Fruit fly (Drosophila melanogaster) Kc167 (cell line): Measurements from ENCODE around the gene p-cup.

Experiments
- Myc ChIP-seq: fragments of >200 bp; optimal IDR thresholded peaks from 2 replicates; lab custom pipeline; 2017; ENCODE audit warnings: missing external identifiers
- Sin3A ChIP-seq: fragments of >200 bp; optimal IDR thresholded peaks from 2 replicates; lab custom pipeline; 2018; ENCODE audit warnings: missing external identifiers
- h ChIP-seq: fragments of >200 bp; optimal IDR thresholded peaks from 3 replicates; lab custom pipeline; 2018; ENCODE audit warnings: missing external identifiers
- insv ChIP-seq: fragments of >200 bp; optimal IDR thresholded peaks from 3 replicates; lab custom pipeline; 2018; ENCODE audit warnings: missing external identifiers
- psq ChIP-seq: fragments of >200 bp; optimal IDR thresholded peaks from 2 replicates; lab custom pipeline; 2017; ENCODE audit warnings: missing external identifiers
- ttk ChIP-seq: sonication (Bioruptor generic); optimal IDR thresholded peaks from 2 replicates; lab custom pipeline; 2017; ENCODE audit warnings: missing external identifiers

The p-cup gene

DNA sequence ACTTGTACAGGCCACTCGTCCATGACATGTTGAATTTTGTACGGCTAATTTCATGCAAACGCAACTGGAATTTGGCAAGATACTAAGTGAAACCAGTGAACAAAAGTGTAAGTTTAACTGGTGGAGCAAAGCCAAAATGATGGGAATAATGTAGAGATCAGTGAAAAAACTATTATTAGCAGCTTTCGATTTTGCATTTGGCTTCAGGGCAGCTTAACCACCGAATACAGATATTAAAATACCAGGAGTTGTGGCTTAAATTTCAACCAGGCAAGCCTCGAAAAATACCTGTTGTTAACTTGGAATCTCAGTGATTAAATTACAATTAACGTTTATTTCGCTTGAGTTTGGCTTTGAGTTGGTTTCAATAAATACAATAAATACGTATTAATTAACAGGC is at the start of gene p-cup:
TSS of gene p-cup (minus strand) at position 101 of the 400 bp plus-strand sequence.
- no peak for TF ChIP-seq insv (lab: Kevin White, UChicago)
- TF ChIP-seq h (lab: Kevin White, UChicago), result no peak
- TF ChIP-seq Myc (lab: Kevin White, UChicago), result no peak
- TF ChIP-seq psq (lab: Kevin White, UChicago), result no peak
- no peak for TF ChIP-seq ttk
- no peak for TF ChIP-seq Sin3A (lab: Kevin White, UChicago)

DNA sequence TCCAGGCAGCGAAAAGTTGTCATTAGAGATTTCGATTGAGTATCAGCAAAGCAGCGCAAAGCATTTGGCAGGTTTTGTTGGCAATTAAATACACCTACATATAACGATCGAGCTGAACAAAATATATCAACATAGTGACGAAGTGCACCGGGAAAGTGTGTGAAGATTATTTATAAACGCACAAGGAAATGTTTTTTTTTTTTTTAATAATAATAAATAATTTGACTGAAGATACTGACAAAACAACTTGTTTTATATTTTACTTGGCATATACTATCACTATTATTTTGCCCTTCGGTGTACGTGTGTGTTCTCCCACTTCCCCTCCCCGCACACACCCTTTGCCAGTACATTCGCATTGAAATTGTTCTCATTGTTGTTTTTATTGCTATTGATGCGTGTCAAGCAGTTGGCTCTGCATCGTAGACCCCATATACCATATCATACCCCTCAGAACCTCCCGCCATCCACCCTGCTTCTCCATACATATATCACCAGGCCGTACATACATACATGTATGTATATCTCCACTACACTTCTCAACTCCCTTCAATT is 46.7 kb upstream of the p-cup start:
- TF ChIP-seq insv (lab: Kevin White, UChicago) (no peak), h (lab: Kevin White, UChicago) (no peak), ttk (no peak), Myc (lab: Kevin White, UChicago) (no peak), Sin3A (lab: Kevin White, UChicago) (no peak), psq (lab: Kevin White, UChicago) (no peak)

DNA sequence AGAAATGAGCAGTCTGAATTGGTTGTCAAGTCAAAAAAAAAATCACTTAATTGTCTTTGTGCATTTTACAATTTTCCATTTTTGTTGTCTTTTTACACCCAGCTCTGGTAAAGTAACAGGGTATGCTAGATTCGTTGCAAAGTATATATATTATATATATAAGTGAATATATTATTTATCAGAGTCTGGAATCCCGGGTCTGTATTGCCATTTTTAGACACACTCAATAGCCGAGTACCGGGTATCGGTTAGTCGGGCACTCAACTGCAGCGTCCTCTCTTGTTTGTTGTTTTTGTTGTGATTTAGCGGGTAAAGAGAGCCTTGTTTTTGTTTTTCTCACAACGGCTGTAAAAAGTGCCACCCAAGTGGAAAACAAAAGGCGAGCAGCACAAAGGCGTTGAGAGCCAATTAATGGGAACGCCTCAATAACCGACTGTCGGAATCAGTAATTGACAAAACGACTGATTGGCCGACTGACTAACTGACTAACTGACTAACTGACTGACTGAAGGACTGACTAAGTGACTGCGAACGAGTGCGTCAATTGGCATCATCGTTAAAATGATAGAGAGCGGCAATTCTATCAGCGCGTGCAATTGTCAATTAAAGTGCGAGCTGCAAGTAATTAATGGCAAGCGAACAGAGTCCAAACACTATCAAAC is 45.2 kb upstream of the p-cup start:
- TF ChIP-seq insv (lab: Kevin White, UChicago) (no peak), Myc (lab: Kevin White, UChicago) (no peak), psq (lab: Kevin White, UChicago) (no peak), Sin3A (lab: Kevin White, UChicago) (no peak), ttk (no peak), h (lab: Kevin White, UChicago) (no peak)

DNA sequence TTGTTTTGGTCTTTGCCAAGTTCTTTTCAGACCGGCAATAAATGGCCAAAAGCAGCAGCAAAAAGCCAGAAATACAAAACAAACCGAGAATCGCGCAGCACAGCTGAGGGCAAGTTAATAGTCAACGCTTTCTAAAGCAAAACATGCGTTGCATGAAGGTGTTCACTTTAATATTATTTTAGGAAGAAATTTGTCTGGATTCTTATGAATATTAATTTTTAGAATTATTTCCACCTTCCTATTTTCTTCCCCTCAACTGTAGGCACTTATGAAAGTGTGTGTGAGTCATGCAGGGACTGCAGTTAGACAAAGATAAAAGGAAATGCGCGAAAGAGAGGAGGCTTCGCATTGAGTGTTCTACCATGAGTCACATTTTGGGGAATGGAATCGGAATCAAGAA is 42.6 kb upstream of the p-cup start:
- no peak for TF ChIP-seq psq (lab: Kevin White, UChicago)
- TF ChIP-seq insv (lab: Kevin White, UChicago), result no peak
- TF ChIP-seq Myc (lab: Kevin White, UChicago), result no peak
- TF ChIP-seq h (lab: Kevin White, UChicago), result no peak
- TF ChIP-seq Sin3A (lab: Kevin White, UChicago), result no peak
- no peak for TF ChIP-seq ttk

DNA sequence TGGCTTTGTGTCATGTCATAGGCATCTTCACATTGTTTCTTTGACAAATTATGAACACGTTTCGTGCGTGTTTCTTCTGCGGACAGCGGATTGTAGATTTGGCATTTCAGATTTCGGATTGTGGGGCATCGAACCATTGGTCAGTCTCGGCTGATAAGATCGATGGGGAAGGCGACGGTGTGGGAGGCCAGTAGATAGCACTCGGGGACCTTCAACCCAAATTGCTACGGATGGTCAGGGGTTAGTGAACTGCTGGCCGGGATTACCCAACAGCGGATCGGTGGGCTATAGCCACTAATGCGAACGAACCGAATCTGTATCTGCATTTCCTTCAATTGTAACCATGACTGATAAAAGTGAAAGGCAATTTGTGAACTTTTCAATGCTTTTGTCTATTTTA is 41.9 kb upstream of the p-cup start:
- TF ChIP-seq Sin3A (lab: Kevin White, UChicago) (no peak), insv (lab: Kevin White, UChicago) (no peak), h (lab: Kevin White, UChicago) (no peak), ttk (no peak), psq (lab: Kevin White, UChicago) (no peak), Myc (lab: Kevin White, UChicago) (no peak)

DNA sequence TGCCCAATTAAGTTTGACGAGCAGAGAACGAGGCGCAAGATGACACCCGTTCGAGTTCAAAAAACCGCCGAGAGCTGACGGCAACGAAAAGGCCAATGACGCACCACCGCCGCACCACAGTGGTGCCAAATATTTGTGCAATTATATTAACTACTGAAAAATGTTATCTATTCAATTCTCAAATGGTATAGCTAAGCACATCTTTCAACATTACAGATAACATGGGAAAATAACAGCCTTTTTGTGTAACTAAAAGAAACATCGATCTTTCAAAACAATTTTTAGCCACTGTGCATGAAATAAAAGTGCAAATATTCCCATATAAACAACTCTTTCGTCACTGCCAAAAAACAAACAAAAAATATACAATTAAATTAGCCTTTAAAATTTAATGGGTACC is 41.3 kb upstream of the p-cup start:
- TF ChIP-seq psq (lab: Kevin White, UChicago), result no peak
- TF ChIP-seq Sin3A (lab: Kevin White, UChicago), result no peak
- no peak for TF ChIP-seq Myc (lab: Kevin White, UChicago)
- no peak for TF ChIP-seq ttk
- no peak for TF ChIP-seq h (lab: Kevin White, UChicago)
- no peak for TF ChIP-seq insv (lab: Kevin White, UChicago)

DNA sequence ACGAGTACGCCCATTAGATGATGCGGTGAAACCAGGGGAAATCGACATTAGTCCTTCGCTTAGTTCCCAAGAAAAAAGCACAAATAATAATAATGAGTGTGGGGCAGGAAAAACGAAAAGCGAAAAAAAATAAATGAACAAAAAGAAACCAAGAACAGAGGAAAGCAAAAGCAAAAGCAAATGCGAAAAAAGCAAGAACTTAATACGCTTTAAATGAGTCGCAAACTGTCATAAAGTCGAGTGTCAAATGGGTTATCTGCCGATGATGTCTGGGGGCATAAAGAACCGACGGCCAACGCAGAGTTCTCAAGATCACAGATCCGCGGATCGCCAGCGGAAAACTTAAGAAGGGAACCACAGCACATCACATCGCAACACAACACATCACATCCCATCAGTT is 39.8 kb upstream of the p-cup start:
- TF ChIP-seq ttk (no peak), Sin3A (lab: Kevin White, UChicago) (no peak), psq (lab: Kevin White, UChicago) (no peak), Myc (lab: Kevin White, UChicago) (no peak), insv (lab: Kevin White, UChicago) (no peak), h (lab: Kevin White, UChicago) (no peak)

DNA sequence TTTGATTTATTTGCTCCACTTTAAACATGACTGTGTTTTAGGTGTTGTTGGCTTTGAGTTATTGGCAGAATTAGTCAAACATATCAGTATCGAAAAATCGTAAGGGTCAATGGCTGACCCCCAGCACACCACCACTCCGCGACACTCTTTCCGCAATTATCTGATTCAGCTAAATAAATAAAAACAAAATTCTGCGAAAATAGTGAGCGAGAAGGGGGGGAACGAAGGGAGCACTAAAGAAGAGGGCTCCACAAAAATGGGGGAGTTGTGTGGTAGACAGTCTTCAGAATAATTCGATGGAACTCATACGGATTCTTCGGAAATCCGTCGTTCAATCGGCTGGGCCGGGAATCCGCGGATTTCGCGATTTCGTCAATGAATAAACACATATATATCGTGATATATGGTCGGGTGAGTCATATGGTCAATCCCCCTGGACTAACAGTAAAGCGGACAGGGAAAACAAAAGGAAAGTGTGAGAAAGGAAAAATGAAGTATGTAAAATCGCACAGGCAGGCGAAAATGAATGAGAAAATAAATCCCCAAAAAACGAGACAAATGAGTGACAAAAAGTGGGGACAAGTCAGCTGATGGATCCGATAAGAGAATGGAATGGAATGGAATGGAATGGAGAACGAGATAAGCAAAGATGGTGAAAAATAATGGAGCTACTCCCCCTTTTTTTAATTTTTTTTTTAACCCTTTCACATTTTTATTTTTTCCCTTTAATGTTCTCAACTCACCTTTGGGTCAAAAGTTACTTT is 36.9 kb upstream of the p-cup start:
- TF ChIP-seq insv (lab: Kevin White, UChicago), result no peak
- TF ChIP-seq ttk, result no peak
- TF ChIP-seq Sin3A (lab: Kevin White, UChicago), result no peak
- TF ChIP-seq h (lab: Kevin White, UChicago), result no peak
- TF ChIP-seq psq (lab: Kevin White, UChicago), result no peak
- no peak for TF ChIP-seq Myc (lab: Kevin White, UChicago)

DNA sequence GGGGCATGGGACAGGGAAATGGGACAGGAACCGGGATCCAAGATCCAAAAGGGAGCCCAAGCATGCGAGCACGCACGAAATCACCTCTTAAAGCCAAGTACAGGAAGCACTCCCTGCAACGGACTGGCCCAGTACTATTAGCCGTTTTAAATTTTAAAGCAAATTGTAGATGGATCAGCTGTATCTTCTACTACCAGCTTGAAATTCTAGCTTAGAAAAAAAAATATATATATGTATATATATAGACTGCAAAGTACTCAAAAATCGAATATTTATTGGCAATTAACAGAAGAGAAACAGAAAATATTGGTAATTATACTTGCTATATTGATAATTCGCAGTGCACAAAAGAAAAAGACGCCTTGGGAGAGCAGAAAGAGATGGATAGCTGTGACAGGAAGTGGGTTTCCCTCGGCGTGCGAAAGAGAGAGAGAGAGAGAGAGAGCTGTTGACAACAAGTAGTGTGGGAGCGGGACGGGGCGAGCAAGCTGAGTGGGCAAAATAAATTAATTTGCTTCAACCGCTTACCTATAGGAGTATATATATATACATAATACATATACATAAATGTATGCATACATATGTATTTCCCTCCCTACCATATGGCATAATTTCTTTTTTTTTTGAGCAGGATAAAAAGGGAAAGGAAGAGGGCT is 35.7 kb upstream of the p-cup start:
- TF ChIP-seq Sin3A (lab: Kevin White, UChicago) (no peak), insv (lab: Kevin White, UChicago) (no peak), ttk (no peak), h (lab: Kevin White, UChicago) (no peak), Myc (lab: Kevin White, UChicago) (no peak), psq (lab: Kevin White, UChicago) (no peak)

DNA sequence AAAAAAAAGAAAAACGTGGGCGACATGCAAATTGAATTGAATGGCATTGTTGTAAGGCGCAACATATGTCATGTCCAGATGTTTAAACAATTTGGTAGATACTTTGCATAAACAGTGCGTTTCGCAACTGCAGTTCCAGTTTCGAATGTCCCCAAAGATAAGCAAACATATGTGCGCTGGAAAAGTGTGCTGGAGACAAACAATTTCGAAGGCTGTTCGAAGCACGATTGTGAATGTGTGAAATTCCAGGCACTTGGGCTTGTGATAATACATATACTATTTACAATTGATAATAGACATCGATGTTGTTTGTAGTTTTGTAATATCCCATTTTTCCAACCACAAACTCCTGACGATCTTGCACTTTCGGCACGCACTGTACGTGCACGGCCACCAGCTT is 34.2 kb upstream of the p-cup start:
- TF ChIP-seq psq (lab: Kevin White, UChicago), result no peak
- TF ChIP-seq Myc (lab: Kevin White, UChicago), result no peak
- TF ChIP-seq h (lab: Kevin White, UChicago), result no peak
- no peak for TF ChIP-seq Sin3A (lab: Kevin White, UChicago)
- TF ChIP-seq ttk, result no peak
- TF ChIP-seq insv (lab: Kevin White, UChicago), result no peak

DNA sequence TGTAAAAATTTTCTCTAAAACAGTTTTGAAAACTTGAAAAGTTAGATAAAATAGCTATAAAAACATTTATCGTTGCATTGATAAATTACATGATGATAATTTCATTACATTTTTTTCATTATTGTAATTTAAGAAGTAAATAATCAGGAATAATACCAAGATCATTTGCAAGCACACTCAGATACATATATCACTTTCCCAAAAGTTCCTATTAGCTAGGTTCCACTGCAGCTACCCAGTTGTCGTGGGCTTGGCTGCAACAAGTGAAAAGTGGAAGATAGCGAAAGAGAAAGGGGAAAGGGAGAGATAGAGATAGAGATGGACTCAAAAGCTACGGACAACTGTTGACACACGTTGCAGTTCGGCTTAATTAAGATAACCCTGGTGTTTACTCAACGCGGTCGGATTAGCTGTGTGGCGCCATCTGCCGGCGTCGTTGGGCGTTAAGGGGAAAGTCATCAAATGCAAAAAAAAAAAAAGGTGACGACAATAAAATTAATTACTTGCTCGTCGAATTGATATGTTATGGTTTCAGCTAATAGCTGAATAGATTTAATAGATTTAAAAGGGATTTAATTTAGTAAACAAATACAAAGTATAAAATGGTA is 33.2 kb upstream of the p-cup start:
- TF ChIP-seq Myc (lab: Kevin White, UChicago) (no peak), ttk (no peak)
